Worm (Caenorhabditis elegans): ENCODE data around the gene pud-1.1.
"Not testable (repeated sequence)": the region's sequence is repeated elsewhere in the genome, so short reads cannot be mapped to it uniquely, and the experiment has no call there.

The pud-1.1 gene

ce11 chrV:2330129-2330528 lies at the start of gene pud-1.1:
Gene pud-1.1 (plus strand): TSS chrV:2330429.
- TF ChIP-seq flt-1, ztf-29, ztf-23 (GFP tag; IDR thresholded peaks at IDR 0.05): not testable (repeated sequence)

- peak; percentile 18 for TF ChIP-seq cog-1 (tag; optimal IDR thresholded peaks at IDR 0.05)
- TF ChIP-seq flt-1 (GFP tag; IDR thresholded peaks at IDR 0.05), result no peak
These were observed 48.7 kb upstream of the pud-1.1 start, which contains the start of gene nhr-228 for ce11 chrV:2281499-2281898. Gene nhr-228 (plus strand): TSS chrV:2281759.

ce11 chrV:2285107-2285506 lies 45.1 kb upstream of the pud-1.1 start, which contains the start of gene nhr-227:
Gene nhr-227 (plus strand): TSS chrV:2285432.
- TF ChIP-seq klf-2 (GFP tag; conservative IDR thresholded peaks at IDR 0.05), result no peak
- TF ChIP-seq tab-1 (GFP tag; IDR thresholded peaks at IDR 0.05), result no peak
- no peak for TF ChIP-seq ref-1 (GFP tag; conservative IDR thresholded peaks at IDR 0.05)
- no peak for TF ChIP-seq cog-1 (tag; optimal IDR thresholded peaks at IDR 0.05)
- no peak for TF ChIP-seq ztf-29 (GFP tag; IDR thresholded peaks at IDR 0.05)
- TF ChIP-seq med-1 (GFP tag; optimal IDR thresholded peaks at IDR 0.05; ENCODE audit: insufficient read depth), result no peak
- TF ChIP-seq ztf-23 (GFP tag; IDR thresholded peaks at IDR 0.05), result no peak

- TF ChIP-seq flt-1 (GFP tag; IDR thresholded peaks at IDR 0.05) (no peak), ztf-23 (GFP tag; IDR thresholded peaks at IDR 0.05) (no peak), ref-1 (GFP tag; conservative IDR thresholded peaks at IDR 0.05) (no peak)
These were observed 39.9 kb upstream of the pud-1.1 start, which contains the start of gene nhr-225 for ce11 chrV:2290329-2290728. Gene nhr-225 (minus strand): TSS chrV:2290474.

ce11 chrV:2292240-2292639 lies 38.0 kb upstream of the pud-1.1 start, which contains the start of gene nhr-115:
Gene nhr-115 (plus strand): TSS chrV:2292540.
- TF ChIP-seq med-1 (GFP tag; optimal IDR thresholded peaks at IDR 0.05; ENCODE audit: insufficient read depth) (no peak), ztf-29 (GFP tag; IDR thresholded peaks at IDR 0.05) (no peak), ref-1 (GFP tag; conservative IDR thresholded peaks at IDR 0.05) (no peak), ztf-23 (GFP tag; IDR thresholded peaks at IDR 0.05) (no peak), T22C8.4 (GFP tag; IDR thresholded peaks at IDR 0.05) (no peak), flt-1 (GFP tag; IDR thresholded peaks at IDR 0.05) (no peak), tab-1 (GFP tag; IDR thresholded peaks at IDR 0.05) (no peak), klf-2 (GFP tag; conservative IDR thresholded peaks at IDR 0.05) (no peak), cog-1 (tag; optimal IDR thresholded peaks at IDR 0.05) (no peak)

ce11 chrV:2294577-2294976 lies 35.7 kb upstream of the pud-1.1 start, which contains the start of gene nhr-226:
Gene nhr-226 (plus strand): TSS chrV:2294877.
- TF ChIP-seq cog-1 (tag; optimal IDR thresholded peaks at IDR 0.05) (no peak), med-1 (GFP tag; optimal IDR thresholded peaks at IDR 0.05; ENCODE audit: insufficient read depth) (no peak), ztf-23 (GFP tag; IDR thresholded peaks at IDR 0.05) (no peak), ref-1 (GFP tag; conservative IDR thresholded peaks at IDR 0.05) (no peak), klf-2 (GFP tag; conservative IDR thresholded peaks at IDR 0.05) (no peak), tab-1 (GFP tag; IDR thresholded peaks at IDR 0.05) (no peak), ztf-29 (GFP tag; IDR thresholded peaks at IDR 0.05) (no peak), T22C8.4 (GFP tag; IDR thresholded peaks at IDR 0.05) (no peak), flt-1 (GFP tag; IDR thresholded peaks at IDR 0.05) (no peak)

- no peak for TF ChIP-seq cog-1 (tag; optimal IDR thresholded peaks at IDR 0.05)
- TF ChIP-seq flt-1 (GFP tag; IDR thresholded peaks at IDR 0.05), result no peak
- TF ChIP-seq med-1 (GFP tag; optimal IDR thresholded peaks at IDR 0.05; ENCODE audit: insufficient read depth), result no peak
- TF ChIP-seq tab-1 (GFP tag; IDR thresholded peaks at IDR 0.05), result no peak
- TF ChIP-seq klf-2 (GFP tag; conservative IDR thresholded peaks at IDR 0.05), result no peak
- TF ChIP-seq T22C8.4 (GFP tag; IDR thresholded peaks at IDR 0.05), result no peak
- no peak for TF ChIP-seq ztf-29 (GFP tag; IDR thresholded peaks at IDR 0.05)
These were observed 29.3 kb upstream of the pud-1.1 start, which contains the start of gene Y19D10B.8 for ce11 chrV:2300905-2301304. Gene Y19D10B.8 (minus strand): TSS chrV:2301005.

- TF ChIP-seq tab-1 (GFP tag; IDR thresholded peaks at IDR 0.05), result no peak
- no peak for TF ChIP-seq ztf-23 (GFP tag; IDR thresholded peaks at IDR 0.05)
These were observed 26.5 kb upstream of the pud-1.1 start, which contains the start of gene irld-15 for ce11 chrV:2303775-2304174. Gene irld-15 (minus strand): TSS chrV:2303875.

- TF ChIP-seq ztf-29 (GFP tag; IDR thresholded peaks at IDR 0.05) (no peak), med-1 (GFP tag; optimal IDR thresholded peaks at IDR 0.05; ENCODE audit: insufficient read depth) (no peak), flt-1 (GFP tag; IDR thresholded peaks at IDR 0.05) (no peak), T22C8.4 (GFP tag; IDR thresholded peaks at IDR 0.05) (no peak), tab-1 (GFP tag; IDR thresholded peaks at IDR 0.05) (no peak), klf-2 (GFP tag; conservative IDR thresholded peaks at IDR 0.05) (no peak), cog-1 (tag; optimal IDR thresholded peaks at IDR 0.05) (no peak), ref-1 (GFP tag; conservative IDR thresholded peaks at IDR 0.05) (no peak), ztf-23 (GFP tag; IDR thresholded peaks at IDR 0.05) (no peak)
These were observed 23.8 kb upstream of the pud-1.1 start for ce11 chrV:2306383-2306782.

- TF ChIP-seq T22C8.4 (GFP tag; IDR thresholded peaks at IDR 0.05) (no peak), cog-1 (tag; optimal IDR thresholded peaks at IDR 0.05) (no peak), ref-1 (GFP tag; conservative IDR thresholded peaks at IDR 0.05) (no peak), ztf-29 (GFP tag; IDR thresholded peaks at IDR 0.05) (no peak), ztf-23 (GFP tag; IDR thresholded peaks at IDR 0.05) (no peak), tab-1 (GFP tag; IDR thresholded peaks at IDR 0.05) (no peak), klf-2 (GFP tag; conservative IDR thresholded peaks at IDR 0.05) (no peak)
These were observed 22.0 kb upstream of the pud-1.1 start for ce11 chrV:2308246-2308645.

ce11 chrV:2321001-2321400 lies 9.2 kb upstream of the pud-1.1 start, which contains the start of gene Y19D10B.6:
Gene Y19D10B.6 (minus strand): TSS chrV:2321101.
- TF ChIP-seq ztf-23 (GFP tag; IDR thresholded peaks at IDR 0.05); flt-1 (GFP tag; IDR thresholded peaks at IDR 0.05); ref-1 (GFP tag; conservative IDR thresholded peaks at IDR 0.05): not testable (repeated sequence)

Measured in whole organism, midembryonic.